Fruit fly (Drosophila melanogaster): Measurements from ENCODE around the gene CG4822.

Gene CG4822

DNA sequence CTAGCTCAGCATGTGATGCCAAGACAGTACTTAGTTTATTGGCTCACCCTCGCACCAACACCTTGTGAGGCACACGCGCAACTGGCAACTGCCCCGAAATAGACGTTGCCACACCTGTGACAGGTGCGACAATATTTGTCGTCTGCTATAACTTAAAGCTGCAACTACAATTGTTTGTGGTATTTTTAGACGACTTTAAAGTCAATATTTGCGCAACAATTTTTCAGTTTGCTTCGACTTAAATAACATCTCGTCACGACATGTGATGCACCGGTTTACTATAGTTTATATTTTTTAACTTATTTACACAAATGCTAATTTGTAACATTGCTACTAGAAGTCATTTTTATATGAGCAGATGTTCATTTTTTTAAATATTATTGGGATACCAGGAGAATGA is 40.4 kb downstream of the CG4822 start (continued):
- TF ChIP-seq lab (GFP tag; optimal IDR thresholded peaks at IDR 0.05), result peak; percentile 84
- TF ChIP-seq amos (GFP tag; IDR thresholded peaks at IDR 0.05; ENCODE audit: partially characterized antibody), result no peak
- peak; percentile 68 for TF ChIP-seq MTF-1 (GFP tag; optimal IDR thresholded peaks at IDR 0.05; ENCODE audit: borderline replicate concordance)
- TF ChIP-seq so (GFP tag; IDR thresholded peaks at IDR 0.05), result no peak; the same call in 2 of the 3 replicates
- TF ChIP-seq sens-2 (GFP tag; IDR thresholded peaks at IDR 0.05), result no peak
- TF ChIP-seq CG18476 (GFP tag; optimal IDR thresholded peaks at IDR 0.05), result no peak
- TF ChIP-seq D (optimal IDR thresholded peaks at IDR 0.05), result no peak
- TF ChIP-seq D (GFP tag; optimal IDR thresholded peaks at IDR 0.05), result peak; percentile 30
- peak in 1 of 2 experiments; percentile 5 for TF ChIP-seq insv (GFP tag; optimal IDR thresholded peaks at IDR 0.05)
- no peak for TF ChIP-seq Dp (GFP tag; optimal IDR thresholded peaks at IDR 0.05)
- peak; percentile 50 for TF ChIP-seq gcm (GFP tag; optimal IDR thresholded peaks at IDR 0.05)
- no peak for TF ChIP-seq C15 (GFP tag; IDR thresholded peaks at IDR 0.05)
- TF ChIP-seq CTCF (GFP tag; optimal IDR thresholded peaks at IDR 0.05), result peak; percentile 36
- TF ChIP-seq row (GFP tag; IDR thresholded peaks at IDR 0.05), result no peak
- TF ChIP-seq pum (GFP tag; optimal IDR thresholded peaks at IDR 0.05), result no peak
- no peak for TF ChIP-seq CG15479 (GFP tag; optimal IDR thresholded peaks at IDR 0.05)
- peak; percentile 58 for TF ChIP-seq HHEX (GFP tag; optimal IDR thresholded peaks at IDR 0.05)
- TF ChIP-seq Nf-YA (GFP tag; IDR thresholded peaks at IDR 0.05), result peak; percentile 54; the same call in 1 of the 2 replicates
- TF ChIP-seq CG12155 (GFP tag; optimal IDR thresholded peaks at IDR 0.05), result no peak
- peak; percentile 12 for TF ChIP-seq Bteb2 (GFP tag; optimal IDR thresholded peaks at IDR 0.05)
- TF ChIP-seq HLH3B (GFP tag; IDR thresholded peaks at IDR 0.05), result no peak; the same call in 1 of the 2 replicates
- TF ChIP-seq Hr3 (GFP tag; optimal IDR thresholded peaks at IDR 0.05), result no peak
- peak; percentile 55 for TF ChIP-seq CrebB (tag; optimal IDR thresholded peaks at IDR 0.05)
- TF ChIP-seq crol (GFP tag; IDR thresholded peaks at IDR 0.05), result no peak
- peak; percentile 76 for TF ChIP-seq Fer1 (GFP tag; optimal IDR thresholded peaks at IDR 0.05)
- TF ChIP-seq BEAF-32 (GFP tag; optimal IDR thresholded peaks at IDR 0.05), result no peak
- TF ChIP-seq CG9215 (GFP tag; IDR thresholded peaks at IDR 0.05), result no peak
- no peak for TF ChIP-seq CG1832 (GFP tag; optimal IDR thresholded peaks at IDR 0.05)
- peak; percentile 72 for TF ChIP-seq CG17568 (GFP tag; optimal IDR thresholded peaks at IDR 0.05)
- peak; percentile 58 for TF ChIP-seq CG11723 (GFP tag; optimal IDR thresholded peaks at IDR 0.05)
- no peak; the same call in 1 of the 2 replicates for TF ChIP-seq seq (GFP tag; IDR thresholded peaks at IDR 0.05)
- TF ChIP-seq bbx (GFP tag; IDR thresholded peaks at IDR 0.05; ENCODE audit: partially characterized antibody), result no peak
- peak; percentile 55 for TF ChIP-seq Xrp1 (GFP tag; IDR thresholded peaks at IDR 0.05)
- TF ChIP-seq trem (tag; optimal IDR thresholded peaks at IDR 0.05), result no peak
- no peak for TF ChIP-seq tx (GFP tag; optimal IDR thresholded peaks at IDR 0.05)
- no peak for TF ChIP-seq ranshi (GFP tag; IDR thresholded peaks at IDR 0.05)
- no peak for TF ChIP-seq CG16815 (GFP tag; optimal IDR thresholded peaks at IDR 0.05)
- peak; percentile 53 for TF ChIP-seq CG6683 (GFP tag; optimal IDR thresholded peaks at IDR 0.05)
- TF ChIP-seq CoRest (tag; optimal IDR thresholded peaks at IDR 0.05), result no peak
- TF ChIP-seq ara (GFP tag; IDR thresholded peaks at IDR 0.05), result 0 out of 2 replicates have a peak, but pooled peaks have one; percentile 20
- TF ChIP-seq CG15011 (GFP tag; optimal IDR thresholded peaks at IDR 0.05), result peak; percentile 28
- TF ChIP-seq al (GFP tag; IDR thresholded peaks at IDR 0.05), result no peak
- no peak for TF ChIP-seq CG3726 (GFP tag; IDR thresholded peaks at IDR 0.05)
- TF ChIP-seq Doc2 (GFP tag; IDR thresholded peaks at IDR 0.05), result no peak
- TF ChIP-seq sr (GFP tag; IDR thresholded peaks at IDR 0.05), result no peak
- no peak for TF ChIP-seq jumu (GFP tag; optimal IDR thresholded peaks at IDR 0.05)
- no peak for TF ChIP-seq CkIIα-i1 (GFP tag; IDR thresholded peaks at IDR 0.05)
- no peak for TF ChIP-seq CG8388 (GFP tag; optimal IDR thresholded peaks at IDR 0.05)
- no peak for TF ChIP-seq CG17912 (GFP tag; optimal IDR thresholded peaks at IDR 0.05)
- TF ChIP-seq Aef1 (GFP tag; IDR thresholded peaks at IDR 0.05), result no peak
- no peak for TF ChIP-seq CG1792 (GFP tag; optimal IDR thresholded peaks at IDR 0.05)
- peak; percentile 66 for TF ChIP-seq CG2875 (GFP tag; optimal IDR thresholded peaks at IDR 0.05)

Measured in whole organism, embryonic.